Worm (Caenorhabditis elegans): ENCODE measurements around the gene gst-32.

- no peak for TF ChIP-seq lin-13 (GFP tag; optimal IDR thresholded peaks at IDR 0.05)
- no peak for TF ChIP-seq unc-130 (tag; optimal IDR thresholded peaks at IDR 0.05)
- TF ChIP-seq xbp-1 (tag; optimal IDR thresholded peaks at IDR 0.05), result no peak
- no peak for TF ChIP-seq efl-3 (GFP tag; optimal IDR thresholded peaks at IDR 0.05)
- no peak for TF ChIP-seq elt-3 (tag; optimal IDR thresholded peaks at IDR 0.05)
- no peak for TF ChIP-seq lin-39 (tag; optimal IDR thresholded peaks at IDR 0.05)
- TF ChIP-seq pax-3 (tag; optimal IDR thresholded peaks at IDR 0.05), result no peak
- no peak for TF ChIP-seq ztf-11 (tag; optimal IDR thresholded peaks at IDR 0.05)
- TF ChIP-seq snpc-4 (tag; optimal IDR thresholded peaks at IDR 0.05), result no peak
Measured at ce11 chrII:15208874-15209273, 30.5 kb upstream of the gst-32 start.

Data from whole organism, L1 larva.